Fruit fly (Drosophila melanogaster) whole organism, embryonic: Measurements from ENCODE around the gene Naa20A.

Experiments
- Ada2b ChIP-seq: fragments of 200-800 bp; sonication (Bioruptor generic); IDR thresholded peaks from 2 replicates; pipeline ENCODE4 v1.3.6; 2022; ENCODE audit warnings: missing biosample characterization, missing genetic modification characterization
- Antp ChIP-seq: fragments of 200-800 bp; sonication (Bioruptor generic); optimal IDR thresholded peaks from 3 replicates; lab custom pipeline; 2016; ENCODE audit warnings: missing biosample characterization, missing genetic modification characterization
- Bteb2 ChIP-seq: fragments of 200-800 bp; sonication (Bioruptor generic); optimal IDR thresholded peaks from 2 replicates; lab custom pipeline; 2016; ENCODE audit warnings: missing biosample characterization, missing genetic modification characterization
- C15 ChIP-seq: fragments of 200-800 bp; sonication (Bioruptor generic); IDR thresholded peaks from 3 replicates; pipeline ENCODE4 v1.3.6; 2022; ENCODE audit warnings: missing biosample characterization, missing genetic modification characterization
- CG11504 ChIP-seq: fragments of 200-800 bp; sonication (Bioruptor generic); optimal IDR thresholded peaks from 3 replicates; lab custom pipeline; 2019; ENCODE audit warnings: missing biosample characterization, mild to moderate bottlenecking, missing genetic modification characterization, moderate library complexity
- CG11696 ChIP-seq: fragments of 200-800 bp; sonication (Bioruptor generic); IDR thresholded peaks from 2 replicates; pipeline ENCODE4 v1.3.6; 2022; ENCODE audit warnings: missing biosample characterization, missing genetic modification characterization
- CG12104 ChIP-seq: fragments of 200-800 bp; sonication (Bioruptor generic); optimal IDR thresholded peaks from 3 replicates; lab custom pipeline; 2016; ENCODE audit warnings: missing biosample characterization, missing genetic modification characterization
- CG13296 ChIP-seq: fragments of 200-800 bp; sonication (Bioruptor generic); optimal IDR thresholded peaks from 3 replicates; lab custom pipeline; 2018; ENCODE audit warnings: missing biosample characterization, mild to moderate bottlenecking, missing genetic modification characterization
- CG14014 ChIP-seq: fragments of 200-800 bp; sonication (Bioruptor generic); IDR thresholded peaks from 2 replicates; pipeline ENCODE4 v1.3.6; 2022; ENCODE audit warnings: missing biosample characterization, missing genetic modification characterization
- CG14710 ChIP-seq: fragments of 200-800 bp; sonication (Bioruptor generic); optimal IDR thresholded peaks from 3 replicates; lab custom pipeline; 2019; ENCODE audit warnings: missing biosample characterization, mild to moderate bottlenecking, missing genetic modification characterization, moderate library complexity
- CG14965 ChIP-seq: fragments of 200-800 bp; sonication (Bioruptor generic); optimal IDR thresholded peaks from 2 replicates; lab custom pipeline; 2016; ENCODE audit warnings: missing biosample characterization, missing genetic modification characterization, borderline replicate concordance
- CG1647 ChIP-seq: fragments of 200-800 bp; sonication (Bioruptor generic); optimal IDR thresholded peaks from 3 replicates; lab custom pipeline; 2016; ENCODE audit warnings: missing biosample characterization, missing genetic modification characterization
- CG18262 ChIP-seq: fragments of 200-800 bp; optimal IDR thresholded peaks from 3 replicates; lab custom pipeline; 2019; ENCODE audit warnings: missing biosample characterization, mild to moderate bottlenecking, missing genetic modification characterization, moderate library complexity
- CG18619 ChIP-seq: fragments of 200-800 bp; sonication (Bioruptor generic); optimal IDR thresholded peaks from 3 replicates; lab custom pipeline; 2017; ENCODE audit warnings: missing biosample characterization, mild to moderate bottlenecking, missing genetic modification characterization
- CG2202 ChIP-seq: fragments of 200-800 bp; sonication (Bioruptor generic); optimal IDR thresholded peaks from 2 replicates; lab custom pipeline; 2018; ENCODE audit warnings: missing biosample characterization, mild to moderate bottlenecking, missing genetic modification characterization
- CG2712 ChIP-seq: fragments of 200-800 bp; optimal IDR thresholded peaks from 3 replicates; lab custom pipeline; 2019; ENCODE audit warnings: missing biosample characterization, mild to moderate bottlenecking, missing genetic modification characterization, moderate library complexity
- CG2875 ChIP-seq: fragments of 200-800 bp; sonication (Bioruptor generic); optimal IDR thresholded peaks from 2 replicates; lab custom pipeline; 2017; ENCODE audit warnings: missing biosample characterization, mild to moderate bottlenecking, missing genetic modification characterization, missing genetic modification reagents
- CG32772 ChIP-seq: fragments of 200-800 bp; sonication (Bioruptor generic); IDR thresholded peaks from 2 replicates; pipeline ENCODE4 v1.3.6; 2022; ENCODE audit warnings: missing biosample characterization, missing genetic modification characterization
- CG33213 ChIP-seq: fragments of 200-800 bp; sonication (Bioruptor generic); optimal IDR thresholded peaks from 3 replicates; lab custom pipeline; 2016; ENCODE audit warnings: missing biosample characterization, missing genetic modification characterization
- CG34224 ChIP-seq: fragments of 200-800 bp; sonication (Bioruptor generic); IDR thresholded peaks from 3 replicates; pipeline ENCODE4 v1.3.6; 2022; ENCODE audit warnings: missing biosample characterization, missing genetic modification characterization; ENCODE audit not compliant: partially characterized antibody
- CG3838 ChIP-seq: fragments of 200-800 bp; sonication (Bioruptor generic); optimal IDR thresholded peaks from 3 replicates; lab custom pipeline; 2016; ENCODE audit warnings: missing biosample characterization, missing genetic modification characterization
- CG4617 ChIP-seq: fragments of 200-800 bp; sonication (Bioruptor generic); optimal IDR thresholded peaks from 3 replicates; lab custom pipeline; 2016; ENCODE audit warnings: missing biosample characterization, missing genetic modification characterization, borderline replicate concordance
- CG8388 ChIP-seq: fragments of 200-800 bp; sonication (Bioruptor generic); optimal IDR thresholded peaks from 2 replicates; lab custom pipeline; 2019; ENCODE audit warnings: missing biosample characterization, mild to moderate bottlenecking, missing genetic modification characterization, moderate library complexity
- Hand ChIP-seq: fragments of 200-800 bp; sonication (Bioruptor generic); optimal IDR thresholded peaks from 2 replicates; lab custom pipeline; 2017; ENCODE audit warnings: mild to moderate bottlenecking, missing biosample characterization, missing genetic modification reagents, missing genetic modification characterization
- Hr78 ChIP-seq, 2 experiments: fragments of 200-800 bp in 1 of 2; fragments of >200 bp in 1 of 2; sonication (Bioruptor generic) in 1 of 2; optimal IDR thresholded peaks; 2 replicates each; lab custom pipeline; 2017 to 2019; ENCODE audit warnings: missing biosample characterization in 2 of 2, missing genetic modification characterization in 2 of 2, mild to moderate bottlenecking in 1 of 2, moderate library complexity in 1 of 2
- NC2α ChIP-seq: fragments of 200-800 bp; sonication (Bioruptor generic); optimal IDR thresholded peaks from 2 replicates; lab custom pipeline; 2016; ENCODE audit warnings: missing biosample characterization, missing genetic modification characterization
- NC2β ChIP-seq: fragments of 200-800 bp; sonication (Bioruptor generic); optimal IDR thresholded peaks from 2 replicates; lab custom pipeline; 2016; ENCODE audit warnings: missing biosample characterization, missing genetic modification characterization
- al ChIP-seq: fragments of 200-800 bp; sonication (Bioruptor generic); IDR thresholded peaks from 2 replicates; pipeline ENCODE4 v1.3.6; 2022; ENCODE audit warnings: missing biosample characterization, missing genetic modification characterization
- amos ChIP-seq: fragments of 200-800 bp; sonication (Bioruptor generic); IDR thresholded peaks from 2 replicates; pipeline ENCODE4 v1.3.6; 2022; ENCODE audit warnings: missing biosample characterization, missing genetic modification characterization; ENCODE audit not compliant: partially characterized antibody
- bsh ChIP-seq, 2 experiments: fragments of 200-800 bp; sonication (Bioruptor generic); optimal IDR thresholded peaks; 2 replicates each; lab custom pipeline; 2017 to 2018; ENCODE audit warnings: mild to moderate bottlenecking in 2 of 2, missing biosample characterization in 2 of 2, missing genetic modification characterization in 2 of 2, moderate library complexity in 1 of 2
- corto ChIP-seq: fragments of 200-800 bp; sonication (Bioruptor generic); optimal IDR thresholded peaks from 2 replicates; lab custom pipeline; 2016; ENCODE audit warnings: missing biosample characterization, mild to moderate bottlenecking, missing genetic modification characterization, moderate library complexity
- crol ChIP-seq: fragments of 200-800 bp; sonication (Bioruptor generic); IDR thresholded peaks from 2 replicates; pipeline ENCODE4 v1.3.6; 2022; ENCODE audit warnings: missing biosample characterization, missing genetic modification characterization
- disco-r ChIP-seq: fragments of 200-800 bp; sonication (Bioruptor generic); optimal IDR thresholded peaks from 2 replicates; lab custom pipeline; 2016; ENCODE audit warnings: missing biosample characterization, missing genetic modification characterization
- eyg ChIP-seq: fragments of 200-800 bp; sonication (Bioruptor generic); optimal IDR thresholded peaks from 3 replicates; lab custom pipeline; 2016; ENCODE audit warnings: missing biosample characterization, missing genetic modification characterization
- fd96Cb ChIP-seq: fragments of 200-800 bp; sonication (Bioruptor generic); optimal IDR thresholded peaks from 2 replicates; lab custom pipeline; 2018; ENCODE audit warnings: missing biosample characterization, mild to moderate bottlenecking, missing genetic modification characterization, moderate library complexity
- fu2 ChIP-seq: fragments of 200-800 bp; sonication (Bioruptor generic); optimal IDR thresholded peaks from 2 replicates; lab custom pipeline; 2016; ENCODE audit warnings: missing biosample characterization, missing genetic modification characterization
- gem ChIP-seq: fragments of 200-800 bp; sonication (Bioruptor generic); optimal IDR thresholded peaks from 2 replicates; lab custom pipeline; 2019; ENCODE audit warnings: missing biosample characterization, mild to moderate bottlenecking, missing genetic modification characterization, moderate library complexity
- gro ChIP-seq: fragments of 200-800 bp; sonication (Bioruptor generic); optimal IDR thresholded peaks from 2 replicates; lab custom pipeline; 2016; ENCODE audit warnings: missing biosample characterization, missing genetic modification characterization
- gsb-n ChIP-seq: fragments of 200-800 bp; sonication (Bioruptor generic); optimal IDR thresholded peaks from 3 replicates; lab custom pipeline; 2018; ENCODE audit warnings: missing biosample characterization, mild to moderate bottlenecking, missing genetic modification characterization
- gt ChIP-seq: fragments of 200-800 bp; sonication (Bioruptor generic); IDR thresholded peaks from 2 replicates; pipeline ENCODE4 v1.3.6; 2022; ENCODE audit warnings: missing biosample characterization, missing genetic modification characterization
- jumu ChIP-seq: fragments of 200-800 bp; sonication (Bioruptor generic); optimal IDR thresholded peaks from 3 replicates; lab custom pipeline; 2016; ENCODE audit warnings: missing biosample characterization, missing genetic modification characterization
- lmd ChIP-seq: fragments of 200-800 bp; sonication (Bioruptor generic); IDR thresholded peaks from 2 replicates; pipeline ENCODE4 v1.3.6; 2022; ENCODE audit warnings: missing biosample characterization, missing genetic modification characterization
- lov ChIP-seq, 2 experiments: fragments of 200-800 bp in 1 of 2; fragments of >200 bp in 1 of 2; sonication (Bioruptor generic) in 1 of 2; IDR thresholded peaks in 1 of 2; optimal IDR thresholded peaks in 1 of 2; 2 replicates in 1 of 2; 3 replicates in 1 of 2; pipeline versions ENCODE4 v1.3.6 to Lab custom; 2017 to 2022; ENCODE audit warnings: missing biosample characterization in 1 of 2, missing genetic modification characterization in 1 of 2
- mam ChIP-seq: fragments of 200-800 bp; sonication (Bioruptor generic); optimal IDR thresholded peaks from 3 replicates; lab custom pipeline; 2016; ENCODE audit warnings: missing biosample characterization, missing genetic modification characterization
- pan ChIP-seq, 4 experiments: fragments of >200 bp in 3 of 4; fragments of 200-800 bp in 1 of 4; sonication (Bioruptor generic) in 1 of 4; optimal IDR thresholded peaks in 3 of 4; IDR thresholded peaks in 1 of 4; 2 replicates each; pipeline versions ENCODE4 v1.3.6 to Lab custom; 2017 to 2022; ENCODE audit warnings: missing biosample characterization in 2 of 4, missing genetic modification characterization in 2 of 4, mixed read lengths in 1 of 4
- sqz ChIP-seq: fragments of 200-800 bp; sonication (Bioruptor generic); optimal IDR thresholded peaks from 3 replicates; lab custom pipeline; 2018; ENCODE audit warnings: missing biosample characterization, mild to moderate bottlenecking, missing genetic modification characterization
- trem ChIP-seq: fragments of 200-800 bp; optimal IDR thresholded peaks from 3 replicates; lab custom pipeline; 2019; ENCODE audit warnings: missing biosample characterization, mild to moderate bottlenecking, missing genetic modification characterization, moderate library complexity
- usp ChIP-seq: fragments of >200 bp; optimal IDR thresholded peaks from 2 replicates; lab custom pipeline; 2017; ENCODE audit warnings: missing biosample characterization, missing genetic modification characterization
- wek ChIP-seq: fragments of 200-800 bp; sonication (Bioruptor generic); optimal IDR thresholded peaks from 3 replicates; lab custom pipeline; 2018; ENCODE audit warnings: missing biosample characterization, mild to moderate bottlenecking, missing genetic modification characterization, moderate library complexity
- zfh1 ChIP-seq: fragments of 200-800 bp; sonication (Bioruptor generic); IDR thresholded peaks from 3 replicates; pipeline ENCODE4 v1.3.6; 2022; ENCODE audit warnings: missing biosample characterization, missing genetic modification characterization

Gene Naa20A

dm6 chrX:19622924-19623323 is at the start of gene Naa20A, which contains the start of gene MKP-4 (continued):
- TF ChIP-seq sqz (no peak), CG2202 (tag; lab: Kevin White, UChicago) (no peak), amos (GFP tag; lab: Robert Waterston, UW) (peak; percentile 81), CG13296 (GFP tag; lab: Kevin White, UChicago) (no peak), pan (optimal IDR thresholded peaks at IDR 0.05; lab: Kevin White, UChicago) (no peak), pan (GFP tag; optimal IDR thresholded peaks at IDR 0.05 in 1 of 2, IDR thresholded peaks at IDR 0.05 in 1 of 2) (no peak), CG11696 (GFP tag; lab: Robert Waterston, UW) (peak; percentile 52; the same call in 1 of the 2 replicates), NC2α (GFP tag; lab: Kevin White, UChicago) (no peak), zfh1 (no peak), trem (peak; percentile 26), jumu (GFP tag; lab: Kevin White, UChicago) (no peak), gt (GFP tag; lab: Robert Waterston, UW) (no peak), gro (GFP tag; lab: Kevin White, UChicago) (no peak), CG3838 (no peak), CG18262 (tag; lab: Kevin White, UChicago) (no peak), CG8388 (no peak), fu2 (GFP tag; lab: Kevin White, UChicago) (no peak), NC2β (GFP tag; lab: Kevin White, UChicago) (no peak), gem (tag; lab: Kevin White, UChicago) (no peak), CG33213 (GFP tag; lab: Kevin White, UChicago) (no peak), al (GFP tag; lab: Robert Waterston, UW) (no peak), lov (optimal IDR thresholded peaks at IDR 0.05; lab: Kevin White, UChicago) (no peak), lov (GFP tag; IDR thresholded peaks at IDR 0.05; lab: Robert Waterston, UW) (no peak), fd96Cb (no peak), disco-r (GFP tag; lab: Kevin White, UChicago) (no peak), CG4617 (GFP tag; lab: Kevin White, UChicago) (peak; percentile 52), CG14710 (peak; percentile 16), CG2712 (tag; lab: Kevin White, UChicago) (no peak), CG11504 (tag; lab: Kevin White, UChicago) (no peak), Hand (GFP tag; lab: Kevin White, UChicago) (no peak), Ada2b (GFP tag; lab: Robert Waterston, UW) (no peak), C15 (GFP tag; lab: Robert Waterston, UW) (no peak), CG34224 (GFP tag; lab: Robert Waterston, UW) (peak; percentile 70), CG14965 (GFP tag; lab: Kevin White, UChicago) (no peak), mam (GFP tag; lab: Kevin White, UChicago) (no peak), lmd (GFP tag; lab: Robert Waterston, UW) (no peak), CG14014 (GFP tag; lab: Robert Waterston, UW) (no peak), bsh (GFP tag; optimal IDR thresholded peaks at IDR 0.05; lab: Kevin White, UChicago) (no peak), Bteb2 (no peak), CG18619 (GFP tag; lab: Kevin White, UChicago) (no peak), Antp (no peak), CG1647 (no peak), wek (GFP tag; lab: Kevin White, UChicago) (no peak), crol (GFP tag; lab: Robert Waterston, UW) (no peak), eyg (GFP tag; lab: Kevin White, UChicago) (no peak), CG2875 (no peak), CG12104 (GFP tag; lab: Kevin White, UChicago) (no peak), Hr78 (GFP tag; optimal IDR thresholded peaks at IDR 0.05; lab: Kevin White, UChicago) (no peak), corto (GFP tag; lab: Kevin White, UChicago) (no peak), usp (GFP tag; lab: Kevin White, UChicago) (no peak), CG32772 (GFP tag; lab: Robert Waterston, UW) (no peak), gsb-n (tag; lab: Kevin White, UChicago) (no peak)
